Fruit fly (Drosophila melanogaster) whole organism, embryonic: ENCODE results near the gene CG32679.

Source experiments
- CG10209 ChIP-seq: fragments of 200-800 bp; sonication (Bioruptor generic); optimal IDR thresholded peaks from 3 replicates; lab custom pipeline; 2017; ENCODE audit warnings: missing biosample characterization, mild to moderate bottlenecking, missing genetic modification characterization, missing genetic modification reagents
- CG10543 ChIP-seq: fragments of 200-800 bp; sonication (Bioruptor generic); optimal IDR thresholded peaks from 3 replicates; lab custom pipeline; 2017; ENCODE audit warnings: missing biosample characterization, mild to moderate bottlenecking, missing genetic modification characterization, moderate library complexity
- CG11398 ChIP-seq: fragments of 200-800 bp; sonication (Bioruptor generic); optimal IDR thresholded peaks from 2 replicates; lab custom pipeline; 2016; ENCODE audit warnings: missing biosample characterization, missing genetic modification characterization
- CG13296 ChIP-seq: fragments of 200-800 bp; sonication (Bioruptor generic); optimal IDR thresholded peaks from 3 replicates; lab custom pipeline; 2018; ENCODE audit warnings: missing biosample characterization, mild to moderate bottlenecking, missing genetic modification characterization
- CG13624 ChIP-seq: fragments of 200-800 bp; sonication (Bioruptor generic); optimal IDR thresholded peaks from 2 replicates; lab custom pipeline; 2016; ENCODE audit warnings: missing biosample characterization, missing genetic modification characterization
- CG14710 ChIP-seq: fragments of 200-800 bp; sonication (Bioruptor generic); optimal IDR thresholded peaks from 3 replicates; lab custom pipeline; 2019; ENCODE audit warnings: missing biosample characterization, mild to moderate bottlenecking, missing genetic modification characterization, moderate library complexity
- CG1602 ChIP-seq: fragments of 200-800 bp; sonication (Bioruptor generic); optimal IDR thresholded peaks from 3 replicates; lab custom pipeline; 2016; ENCODE audit warnings: missing biosample characterization, missing genetic modification characterization
- CG16815 ChIP-seq: fragments of 200-800 bp; sonication (Bioruptor generic); optimal IDR thresholded peaks from 3 replicates; lab custom pipeline; 2017; ENCODE audit warnings: missing biosample characterization, mild to moderate bottlenecking, missing genetic modification characterization
- CG16863 ChIP-seq: fragments of 200-800 bp; sonication (Bioruptor generic); optimal IDR thresholded peaks from 3 replicates; lab custom pipeline; 2016; ENCODE audit warnings: missing biosample characterization, missing genetic modification characterization
- CG17385 ChIP-seq: fragments of 200-800 bp; sonication (Bioruptor generic); optimal IDR thresholded peaks from 3 replicates; lab custom pipeline; 2018; ENCODE audit warnings: missing biosample characterization, mild to moderate bottlenecking, missing genetic modification characterization
- CG2199 ChIP-seq: fragments of 200-800 bp; sonication (Bioruptor generic); IDR thresholded peaks from 3 replicates; pipeline ENCODE4 v1.3.6; 2022; ENCODE audit warnings: missing biosample characterization, missing genetic modification characterization
- CG2875 ChIP-seq: fragments of 200-800 bp; sonication (Bioruptor generic); optimal IDR thresholded peaks from 2 replicates; lab custom pipeline; 2017; ENCODE audit warnings: missing biosample characterization, mild to moderate bottlenecking, missing genetic modification characterization, missing genetic modification reagents
- CG34422 ChIP-seq: fragments of 200-800 bp; sonication (Bioruptor generic); IDR thresholded peaks from 3 replicates; pipeline ENCODE4 v1.3.6; 2022; ENCODE audit warnings: missing biosample characterization, missing genetic modification characterization
- CG4424 ChIP-seq: fragments of 200-800 bp; sonication (Bioruptor generic); optimal IDR thresholded peaks from 3 replicates; lab custom pipeline; 2016; ENCODE audit warnings: missing biosample characterization, missing genetic modification characterization
- CG5953 ChIP-seq: fragments of 200-800 bp; sonication (Bioruptor generic); IDR thresholded peaks from 2 replicates; pipeline ENCODE4 v1.3.6; 2022; ENCODE audit warnings: missing biosample characterization, missing genetic modification characterization
- CG6791 ChIP-seq: fragments of 200-800 bp; sonication (Bioruptor generic); IDR thresholded peaks from 3 replicates; pipeline ENCODE4 v1.3.6; 2022; ENCODE audit warnings: missing biosample characterization, missing genetic modification characterization; ENCODE audit not compliant: partially characterized antibody
- CG7928 ChIP-seq: fragments of 200-800 bp; sonication (Bioruptor generic); optimal IDR thresholded peaks from 2 replicates; lab custom pipeline; 2017; ENCODE audit warnings: missing biosample characterization, mild to moderate bottlenecking, missing genetic modification characterization
- Ets65A ChIP-seq: fragments of 200-800 bp; sonication (Bioruptor generic); peaks from one replicate; lab custom pipeline; 2016; ENCODE audit warnings: missing biosample characterization, missing genetic modification characterization
- Gsc ChIP-seq: fragments of 200-800 bp; sonication (Bioruptor generic); IDR thresholded peaks from 2 replicates; pipeline ENCODE4 v1.3.6; 2022; ENCODE audit warnings: missing biosample characterization, missing genetic modification characterization
- HLH3B ChIP-seq: fragments of 200-800 bp; sonication (Bioruptor generic); IDR thresholded peaks from 2 replicates; pipeline ENCODE4 v1.3.6; 2022; ENCODE audit warnings: missing biosample characterization, missing genetic modification characterization
- Hsf ChIP-seq: fragments of 200-800 bp; sonication (Bioruptor generic); optimal IDR thresholded peaks from 3 replicates; lab custom pipeline; 2016; ENCODE audit warnings: missing biosample characterization, missing genetic modification characterization
- Jarid2 ChIP-seq: fragments of 200-800 bp; sonication (Bioruptor generic); optimal IDR thresholded peaks from 3 replicates; lab custom pipeline; 2017; ENCODE audit warnings: mild to moderate bottlenecking, missing biosample characterization, missing genetic modification reagents, missing genetic modification characterization
- Lhr ChIP-seq: fragments of 200-800 bp; sonication (Bioruptor generic); optimal IDR thresholded peaks from 3 replicates; lab custom pipeline; 2017; ENCODE audit warnings: mild to moderate bottlenecking, missing biosample characterization, missing genetic modification reagents, missing genetic modification characterization
- MBD-R2 ChIP-seq: fragments of 200-800 bp; sonication (Bioruptor generic); IDR thresholded peaks from 2 replicates; pipeline ENCODE4 v1.3.6; 2022; ENCODE audit warnings: missing biosample characterization, missing genetic modification characterization
- Mad ChIP-seq: fragments of 200-800 bp; sonication (Bioruptor generic); optimal IDR thresholded peaks from 2 replicates; lab custom pipeline; 2016; ENCODE audit warnings: missing biosample characterization, missing genetic modification characterization
- Myb ChIP-seq: fragments of 200-800 bp; sonication (Bioruptor generic); optimal IDR thresholded peaks from 2 replicates; lab custom pipeline; 2016; ENCODE audit warnings: missing biosample characterization, missing genetic modification characterization
- Nf-YC ChIP-seq: fragments of 200-800 bp; optimal IDR thresholded peaks from 3 replicates; lab custom pipeline; 2019; ENCODE audit warnings: missing biosample characterization, mild to moderate bottlenecking, missing genetic modification characterization, moderate library complexity
- Oli ChIP-seq: fragments of 200-800 bp; sonication (Bioruptor generic); optimal IDR thresholded peaks from 2 replicates; lab custom pipeline; 2018; ENCODE audit warnings: missing biosample characterization, mild to moderate bottlenecking, missing genetic modification characterization, moderate library complexity
- Ptx1 ChIP-seq: fragments of 200-800 bp; sonication (Bioruptor generic); IDR thresholded peaks from 2 replicates; pipeline ENCODE4 v1.3.6; 2022; ENCODE audit warnings: missing biosample characterization, missing genetic modification characterization
- Trl ChIP-seq, 3 experiments: fragments of >200 bp in 2 of 3; fragments of 200-800 bp in 1 of 3; sonication (Bioruptor generic) in 1 of 3; optimal IDR thresholded peaks; 2 replicates in 1 of 3; 3 replicates in 2 of 3; lab custom pipeline; 2016 to 2017; ENCODE audit warnings: missing biosample characterization in 1 of 3, missing genetic modification characterization in 1 of 3
- amos ChIP-seq: fragments of 200-800 bp; sonication (Bioruptor generic); IDR thresholded peaks from 2 replicates; pipeline ENCODE4 v1.3.6; 2022; ENCODE audit warnings: missing biosample characterization, missing genetic modification characterization; ENCODE audit not compliant: partially characterized antibody
- az2 ChIP-seq: fragments of 200-800 bp; sonication (Bioruptor generic); optimal IDR thresholded peaks from 3 replicates; lab custom pipeline; 2016; ENCODE audit warnings: missing biosample characterization, missing genetic modification characterization
- cad ChIP-seq: fragments of >200 bp; optimal IDR thresholded peaks from 2 replicates; lab custom pipeline; 2017; ENCODE audit warnings: missing biosample characterization, missing genetic modification characterization
- chif ChIP-seq, 2 experiments: fragments of 200-800 bp; sonication (Bioruptor generic); optimal IDR thresholded peaks; 3 replicates each; lab custom pipeline; 2016; ENCODE audit warnings: missing biosample characterization in 2 of 2, missing genetic modification characterization in 2 of 2
- cwo ChIP-seq: fragments of 200-800 bp; sonication (Bioruptor generic); optimal IDR thresholded peaks from 3 replicates; lab custom pipeline; 2017; ENCODE audit warnings: missing biosample characterization, missing genetic modification characterization, mild to moderate bottlenecking, moderate library complexity, missing genetic modification reagents
- disco-r ChIP-seq: fragments of 200-800 bp; sonication (Bioruptor generic); optimal IDR thresholded peaks from 2 replicates; lab custom pipeline; 2016; ENCODE audit warnings: missing biosample characterization, missing genetic modification characterization
- dysf ChIP-seq: fragments of 200-800 bp; sonication (Bioruptor generic); IDR thresholded peaks from 3 replicates; pipeline ENCODE4 v1.3.6; 2022; ENCODE audit warnings: missing biosample characterization, missing genetic modification characterization
- hkb ChIP-seq, 2 experiments: fragments of 200-800 bp in 1 of 2; fragments of >200 bp in 1 of 2; sonication (Bioruptor generic) in 1 of 2; IDR thresholded peaks in 1 of 2; optimal IDR thresholded peaks in 1 of 2; 2 replicates each; pipeline versions ENCODE4 v1.3.6 to Lab custom; 2017 to 2022; ENCODE audit warnings: missing biosample characterization in 1 of 2, missing genetic modification characterization in 1 of 2
- inv ChIP-seq: fragments of 200-800 bp; sonication (Bioruptor generic); IDR thresholded peaks from 2 replicates; pipeline ENCODE4 v1.3.6; 2022; ENCODE audit warnings: missing biosample characterization, missing genetic modification characterization; ENCODE audit not compliant: partially characterized antibody
- jing ChIP-seq: fragments of 200-800 bp; sonication (Bioruptor generic); optimal IDR thresholded peaks from 2 replicates; lab custom pipeline; 2018; ENCODE audit warnings: missing biosample characterization, mild to moderate bottlenecking, missing genetic modification characterization
- jumu ChIP-seq: fragments of 200-800 bp; sonication (Bioruptor generic); optimal IDR thresholded peaks from 3 replicates; lab custom pipeline; 2016; ENCODE audit warnings: missing biosample characterization, missing genetic modification characterization
- lmd ChIP-seq: fragments of 200-800 bp; sonication (Bioruptor generic); IDR thresholded peaks from 2 replicates; pipeline ENCODE4 v1.3.6; 2022; ENCODE audit warnings: missing biosample characterization, missing genetic modification characterization
- org-1 ChIP-seq: fragments of 200-800 bp; sonication (Bioruptor generic); optimal IDR thresholded peaks from 2 replicates; lab custom pipeline; 2017; ENCODE audit warnings: missing biosample characterization, missing genetic modification characterization
- sc ChIP-seq, 3 experiments: fragments of >200 bp in 2 of 3; fragments of 200-800 bp in 1 of 3; sonication (Bioruptor generic) in 1 of 3; optimal IDR thresholded peaks; 2 replicates in 2 of 3; 3 replicates in 1 of 3; lab custom pipeline; 2017; ENCODE audit warnings: mild to moderate bottlenecking in 1 of 3, missing biosample characterization in 1 of 3, missing genetic modification characterization in 1 of 3, missing genetic modification reagents in 1 of 3
- slbo ChIP-seq: fragments of 200-800 bp; sonication (Bioruptor generic); IDR thresholded peaks from 2 replicates; pipeline ENCODE4 v1.3.6; 2022; ENCODE audit warnings: missing biosample characterization, missing genetic modification characterization
- tio ChIP-seq: fragments of 200-800 bp; sonication (Bioruptor generic); optimal IDR thresholded peaks from 2 replicates; lab custom pipeline; 2017; ENCODE audit warnings: missing biosample characterization, missing genetic modification characterization, inconsistent platforms
- trh ChIP-seq: fragments of 200-800 bp; sonication (Bioruptor generic); optimal IDR thresholded peaks from 2 replicates; lab custom pipeline; 2016; ENCODE audit warnings: missing biosample characterization, missing genetic modification characterization

CG32679 gene

DNA sequence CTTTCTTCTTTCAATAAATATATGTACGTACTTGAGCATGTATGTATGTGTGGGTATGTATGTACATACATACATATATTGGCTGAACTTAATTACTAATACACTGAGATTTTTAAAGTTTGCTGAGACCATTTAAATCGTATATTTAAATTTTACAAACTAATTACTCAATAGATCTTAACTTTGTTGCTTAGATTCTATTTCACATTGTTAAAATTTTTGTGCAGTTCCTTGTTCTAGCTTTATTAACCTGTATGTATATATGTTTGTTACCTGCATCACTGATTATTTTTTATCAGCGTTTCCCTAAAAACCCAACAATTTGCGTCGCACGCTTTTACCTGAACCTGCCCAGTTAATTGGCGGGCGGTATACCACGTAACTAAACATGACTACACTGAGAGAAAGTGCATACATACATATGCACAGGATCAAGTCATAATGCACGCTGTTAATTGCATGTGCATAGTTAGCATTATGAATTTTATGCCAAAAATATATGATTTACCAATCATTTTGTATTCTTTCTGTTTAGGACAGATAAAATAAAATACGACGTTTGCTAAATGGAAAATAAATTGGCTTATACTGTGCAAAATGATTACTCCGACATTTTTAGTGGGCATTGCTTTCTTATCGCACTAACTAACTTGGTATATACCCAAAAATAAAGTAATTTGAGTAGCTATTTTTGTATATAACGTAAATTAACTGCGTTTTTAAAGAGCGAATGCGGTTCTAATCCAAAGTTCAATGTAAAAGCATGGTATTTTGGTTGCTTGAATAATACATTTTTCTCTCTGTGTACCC, 4.5 kb downstream of the CG32679 start:
- TF ChIP-seq Myb (GFP tag; lab: Kevin White, UChicago), result peak; percentile 8
- TF ChIP-seq CG2875 (GFP tag; lab: Kevin White, UChicago), result no peak
- TF ChIP-seq chif (GFP tag; optimal IDR thresholded peaks at IDR 0.05; lab: Kevin White, UChicago), result peak; percentile 2 to 7
- peak; percentile 37 for TF ChIP-seq CG14710 (tag; lab: Kevin White, UChicago)
- no peak for TF ChIP-seq CG10543 (GFP tag; lab: Kevin White, UChicago)
- TF ChIP-seq lmd, result 0 out of 2 replicates have a peak, but pooled peaks have one; percentile 27
- TF ChIP-seq CG34422, result peak; percentile 33; the same call in 1 of the 3 replicates
- TF ChIP-seq jumu (GFP tag; lab: Kevin White, UChicago), result peak; percentile 1
- TF ChIP-seq Lhr, result no peak
- no peak for TF ChIP-seq HLH3B
- peak; percentile 6 for TF ChIP-seq Mad
- TF ChIP-seq CG13624, result peak; percentile 36
- TF ChIP-seq MBD-R2 (GFP tag; lab: Robert Waterston, UW), result no peak
- TF ChIP-seq inv (GFP tag; lab: Robert Waterston, UW), result no peak
- TF ChIP-seq CG6791 (GFP tag; lab: Robert Waterston, UW), result no peak
- peak; percentile 31 for TF ChIP-seq CG1602 (GFP tag; lab: Kevin White, UChicago)
- TF ChIP-seq slbo (GFP tag; lab: Robert Waterston, UW), result peak; percentile 16; the same call in 1 of the 2 replicates
- TF ChIP-seq az2 (GFP tag; lab: Kevin White, UChicago), result peak; percentile 35
- TF ChIP-seq Ptx1 (GFP tag; lab: Robert Waterston, UW), result 0 out of 2 replicates have a peak, but pooled peaks have one; percentile 30
- peak; percentile 10 for TF ChIP-seq cwo (GFP tag; lab: Kevin White, UChicago)
- peak; percentile 5 for TF ChIP-seq CG16863
- no peak for TF ChIP-seq Nf-YC (tag; lab: Kevin White, UChicago)
- no peak for TF ChIP-seq hkb (optimal IDR thresholded peaks at IDR 0.05; lab: Kevin White, UChicago)
- TF ChIP-seq hkb (GFP tag; IDR thresholded peaks at IDR 0.05; lab: Robert Waterston, UW), result peak; percentile 31; the same call in 1 of the 2 replicates
- peak; percentile 31 for TF ChIP-seq tio (GFP tag; lab: Kevin White, UChicago)
- TF ChIP-seq CG17385, result peak; percentile 11
- no peak for TF ChIP-seq Jarid2 (GFP tag; lab: Kevin White, UChicago)
- no peak for TF ChIP-seq CG13296 (GFP tag; lab: Kevin White, UChicago)
- TF ChIP-seq trh (GFP tag; lab: Kevin White, UChicago), result no peak
- peak; percentile 46 for TF ChIP-seq CG4424
- peak; percentile 20 for TF ChIP-seq CG11398 (GFP tag; lab: Kevin White, UChicago)
- peak; percentile 24 for TF ChIP-seq org-1
- TF ChIP-seq cad, result no peak
- no peak for TF ChIP-seq Trl (optimal IDR thresholded peaks at IDR 0.05; lab: Kevin White, UChicago)
- TF ChIP-seq Trl (GFP tag; optimal IDR thresholded peaks at IDR 0.05; lab: Kevin White, UChicago), result peak; percentile 26
- TF ChIP-seq Gsc (GFP tag; lab: Robert Waterston, UW), result no peak
- TF ChIP-seq Oli (tag; lab: Kevin White, UChicago), result peak; percentile 53
- 0 out of 3 replicates have a peak, but pooled peaks have one; percentile 22 for TF ChIP-seq dysf (GFP tag; lab: Robert Waterston, UW)
- TF ChIP-seq Ets65A (GFP tag; lab: Kevin White, UChicago), result peak; percentile 94
- TF ChIP-seq CG5953, result no peak
- TF ChIP-seq sc (optimal IDR thresholded peaks at IDR 0.05; lab: Kevin White, UChicago), result no peak
- no peak for TF ChIP-seq sc (GFP tag; optimal IDR thresholded peaks at IDR 0.05; lab: Kevin White, UChicago)
- TF ChIP-seq CG7928 (GFP tag; lab: Kevin White, UChicago), result no peak
- no peak for TF ChIP-seq CG2199 (GFP tag; lab: Robert Waterston, UW)
- peak; percentile 12 for TF ChIP-seq CG16815 (GFP tag; lab: Kevin White, UChicago)
- TF ChIP-seq Hsf, result no peak
- peak; percentile 25 for TF ChIP-seq jing (GFP tag; lab: Kevin White, UChicago)
- peak; percentile 36 for TF ChIP-seq disco-r (GFP tag; lab: Kevin White, UChicago)
- TF ChIP-seq amos, result no peak
- peak; percentile 27 for TF ChIP-seq CG10209 (GFP tag; lab: Kevin White, UChicago)
